Worm (Caenorhabditis elegans) whole organism, mixed stage, embryonic: ENCODE results near the gene C47D2.1.

Source experiments
- ceh-39 ChIP-seq: fragments of 150-350 bp; optimal IDR thresholded peaks from 2 replicates; lab custom pipeline; 2014; ENCODE audit warnings: missing biosample characterization, missing genetic modification characterization
- elt-1 ChIP-seq: sonication (generic microtip); optimal IDR thresholded peaks from 2 replicates; lab custom pipeline; 2017; ENCODE audit warnings: missing genetic modification characterization, mild to moderate bottlenecking, missing compliant biosample characterization, antibody characterized with exemption, moderate library complexity, borderline replicate concordance; ENCODE audit not compliant: insufficient read depth
- mls-2 ChIP-seq: sonication (generic microtip); optimal IDR thresholded peaks from 2 replicates; lab custom pipeline; 2016; ENCODE audit warnings: mild to moderate bottlenecking, missing genetic modification characterization, moderate library complexity, missing compliant biosample characterization
- nhr-2 ChIP-seq: fragments of 150-350 bp; optimal IDR thresholded peaks from 2 replicates; lab custom pipeline; 2014; ENCODE audit warnings: missing biosample characterization, missing genetic modification characterization
- pha-4 ChIP-seq: fragments of 150-350 bp; optimal IDR thresholded peaks from 2 replicates; lab custom pipeline; 2018; ENCODE audit warnings: missing biosample characterization, missing genetic modification reagents, missing genetic modification characterization
- sem-2 ChIP-seq: fragments of 200-800 bp; sonication (Bioruptor generic); optimal IDR thresholded peaks from 2 replicates; lab custom pipeline; 2018; ENCODE audit warnings: mild to moderate bottlenecking, missing genetic modification characterization, missing compliant biosample characterization
- tbx-8 ChIP-seq: fragments of 200-800 bp; sonication (Bioruptor generic); optimal IDR thresholded peaks from 2 replicates; lab custom pipeline; 2018; ENCODE audit warnings: mild to moderate bottlenecking, missing genetic modification characterization, moderate library complexity, missing compliant biosample characterization

DNA sequence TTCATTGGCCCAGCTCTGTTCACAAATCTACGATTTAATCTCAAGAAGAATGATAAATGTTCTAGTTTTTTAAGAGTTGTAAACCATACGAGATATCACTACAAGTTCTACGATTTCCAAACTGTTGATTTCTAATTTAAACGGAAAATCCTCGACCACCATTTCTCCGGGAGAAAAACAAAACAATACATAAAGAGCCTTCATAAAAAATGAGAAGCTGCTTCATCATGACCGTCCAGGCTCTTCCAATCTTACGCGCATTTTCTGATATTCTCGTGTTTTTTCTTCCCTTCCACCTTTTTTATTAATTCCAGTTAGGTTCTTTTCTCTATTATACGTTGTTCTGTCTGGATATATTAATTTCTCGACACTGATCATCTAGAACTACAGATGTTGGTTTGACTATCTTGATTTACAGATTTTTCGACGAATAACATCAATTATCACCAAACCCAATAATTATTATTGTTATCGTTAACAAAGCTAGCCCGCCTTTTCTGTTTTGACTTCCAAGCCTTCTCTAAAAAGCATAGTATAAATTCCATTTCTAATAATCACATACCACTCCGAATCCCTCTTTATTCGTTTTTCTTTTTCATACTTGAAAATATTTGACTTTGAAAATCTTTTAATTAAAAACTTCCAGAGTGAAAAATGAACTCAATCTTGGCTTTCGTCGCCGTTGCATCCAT, at the start of gene C47D2.1:
- TF ChIP-seq pha-4 (tag; lab: Kevin White, UChicago) (no peak), sem-2 (GFP tag; lab: Kevin White, UChicago) (no peak), nhr-2 (no peak), tbx-8 (GFP tag; lab: Kevin White, UChicago) (no peak), mls-2 (no peak), ceh-39 (tag; lab: Kevin White, UChicago) (no peak), elt-1 (tag; lab: Kevin White, UChicago) (no peak)
